Worm (Caenorhabditis elegans) whole organism, dauer: ENCODE measurements around the gene C08H9.15.

Source experiments
- unc-62 ChIP-seq: sonication (generic microtip); optimal IDR thresholded peaks from 2 replicates; lab custom pipeline; 2017; ENCODE audit warnings: missing biosample characterization, missing genetic modification reagents, missing genetic modification characterization

The C08H9.15 gene

ce11 chrII:9868207-9868606 lies 12.8 kb upstream of the C08H9.15 start:
- TF ChIP-seq unc-62 (GFP tag; lab: Kevin White, UChicago) = no peak

DNA sequence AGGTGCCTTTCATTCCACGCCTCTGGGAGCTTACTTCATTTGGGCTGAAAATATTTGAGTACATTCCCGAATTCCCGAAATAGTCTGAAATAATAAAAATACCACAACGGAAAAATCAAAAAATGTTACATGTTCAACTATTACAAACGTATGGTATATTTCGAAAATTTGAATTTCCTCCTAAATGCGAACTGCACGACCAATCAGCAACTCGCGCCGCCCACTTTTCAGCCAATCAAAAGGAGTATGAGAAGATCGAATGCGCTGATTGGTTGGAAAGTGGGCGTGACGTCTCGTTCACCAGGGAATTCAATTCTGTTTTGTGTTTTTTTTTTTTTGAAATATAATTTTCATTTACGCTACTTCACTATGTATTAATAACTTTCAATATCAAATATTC lies 12.3 kb upstream of the C08H9.15 start, which contains the start of gene old-1:
Gene old-1 (minus strand): TSS at position 50 of the 400 bp plus-strand sequence.
- no peak for TF ChIP-seq unc-62 (GFP tag; lab: Kevin White, UChicago)

DNA sequence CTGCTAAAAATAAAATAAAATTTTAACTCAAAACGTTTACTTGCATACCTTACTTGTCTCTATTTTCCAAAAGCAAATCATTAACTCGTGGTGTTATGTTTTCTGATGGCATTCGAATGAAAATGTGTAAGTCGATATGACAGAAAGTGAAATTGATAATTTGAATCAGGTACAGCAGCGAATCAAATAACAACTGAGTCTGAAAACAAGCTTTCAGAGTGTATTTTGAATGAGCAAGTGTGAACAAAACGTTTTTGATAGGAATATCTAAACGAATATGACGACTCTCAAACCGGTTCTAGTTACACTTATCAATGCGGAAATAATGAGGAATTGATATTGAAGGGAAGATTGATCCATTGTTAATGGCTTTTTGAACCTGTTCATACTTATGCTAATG lies 9.9 kb upstream of the C08H9.15 start, which contains the start of gene chil-7:
Gene chil-7 (minus strand): TSS at position 112 of the 400 bp plus-strand sequence.
- no peak for TF ChIP-seq unc-62 (GFP tag; lab: Kevin White, UChicago)

ce11 chrII:9872961-9873360 lies 8.0 kb upstream of the C08H9.15 start, which contains the start of gene chil-8:
Gene chil-8, minus strand, starts transcription at chrII:9873061.
- TF ChIP-seq unc-62 (GFP tag; lab: Kevin White, UChicago) = no peak

- no peak for TF ChIP-seq unc-62 (GFP tag; lab: Kevin White, UChicago)
Observed at ce11 chrII:9874508-9875229, 6.3 kb upstream of the C08H9.15 start, which contains the start of the genes chil-2 and ctsa-3.2. Gene chil-2, minus strand, starts transcription at chrII:9874608. Gene ctsa-3.2, plus strand, starts transcription at chrII:9875179.

DNA sequence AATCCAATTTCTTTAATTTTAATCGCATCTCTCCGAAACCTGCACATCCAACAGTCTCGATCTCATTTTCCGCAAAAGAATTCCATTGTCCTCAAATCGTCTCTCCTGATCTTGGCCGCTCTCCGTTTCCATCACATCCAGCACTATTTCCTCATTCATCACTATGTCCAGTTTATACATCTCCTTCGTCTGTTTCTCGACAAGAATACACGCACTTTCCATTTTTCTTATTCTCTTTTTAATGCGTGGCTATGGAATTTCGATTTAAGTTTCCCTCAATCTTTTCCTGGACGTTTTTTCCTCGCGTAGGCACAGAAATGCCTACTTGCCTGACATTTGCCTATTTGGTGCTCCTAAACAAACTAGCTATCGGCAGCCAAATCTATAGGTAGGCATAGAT lies 1.2 kb upstream of the C08H9.15 start:
- TF ChIP-seq unc-62 (GFP tag; lab: Kevin White, UChicago) = no peak

ce11 chrII:9886216-9886615 lies 5.2 kb downstream of the C08H9.15 start, which contains the start of gene algn-8:
Gene algn-8, minus strand, starts transcription at chrII:9886442.
- no peak for TF ChIP-seq unc-62 (GFP tag; lab: Kevin White, UChicago)

DNA sequence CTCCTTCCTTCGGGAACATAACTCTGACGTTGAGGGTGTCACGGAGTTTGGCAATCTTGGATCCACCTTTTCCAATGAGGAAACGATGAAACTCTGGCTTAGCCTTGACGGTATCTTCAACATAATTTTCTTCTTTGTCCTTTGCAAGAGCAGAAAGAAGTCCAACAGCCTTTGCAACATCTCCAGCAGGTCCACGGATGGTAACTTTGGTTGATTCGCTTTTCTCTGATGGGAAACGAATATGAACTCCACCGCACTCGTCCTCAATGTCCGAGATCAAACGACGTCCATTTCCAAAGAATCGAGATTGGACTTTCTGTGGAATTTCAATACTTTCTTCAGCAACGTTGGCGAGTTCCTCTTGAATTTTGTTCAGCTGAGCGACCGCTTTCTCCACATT lies 7.6 kb downstream of the C08H9.15 start:
- no peak for TF ChIP-seq unc-62 (GFP tag; lab: Kevin White, UChicago)

- no peak for TF ChIP-seq unc-62 (GFP tag; lab: Kevin White, UChicago)
Observed at ce11 chrII:9891031-9891689, 10.2 kb downstream of the C08H9.15 start, which contains the start of gene vgln-1. Gene vgln-1, minus strand, starts transcription at chrII:9891081.

ce11 chrII:9891823-9892222 lies 10.8 kb downstream of the C08H9.15 start:
- no peak for TF ChIP-seq unc-62 (GFP tag; lab: Kevin White, UChicago)

DNA sequence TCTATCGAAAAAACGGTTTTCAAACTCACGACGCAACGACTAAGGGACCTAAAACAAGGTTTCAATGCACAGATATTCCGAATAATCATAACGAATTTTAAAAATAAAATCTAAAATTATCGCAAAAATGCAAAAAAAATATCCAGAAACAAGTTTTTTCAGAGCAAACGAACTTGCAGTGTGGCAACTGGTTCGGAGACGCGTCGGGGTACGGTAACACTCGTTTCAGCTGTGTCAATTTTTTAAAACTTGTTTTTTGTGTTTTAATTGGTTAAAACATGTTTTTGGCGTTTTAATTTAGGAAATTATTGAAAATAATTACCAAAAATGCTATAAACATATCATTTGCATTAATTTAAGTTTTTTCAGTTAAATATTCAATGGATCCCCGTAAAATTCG lies 11.4 kb downstream of the C08H9.15 start, which contains the start of gene C08H9.16:
Gene C08H9.16 (plus strand): TSS at position 370 of the 400 bp plus-strand sequence.
- no peak for TF ChIP-seq unc-62 (GFP tag; lab: Kevin White, UChicago)

ce11 chrII:9894435-9894834 lies 13.4 kb downstream of the C08H9.15 start, which contains the start of gene F26C11.1:
Gene F26C11.1, plus strand, starts transcription at chrII:9894735.
- TF ChIP-seq unc-62 (GFP tag; lab: Kevin White, UChicago) = no peak

DNA sequence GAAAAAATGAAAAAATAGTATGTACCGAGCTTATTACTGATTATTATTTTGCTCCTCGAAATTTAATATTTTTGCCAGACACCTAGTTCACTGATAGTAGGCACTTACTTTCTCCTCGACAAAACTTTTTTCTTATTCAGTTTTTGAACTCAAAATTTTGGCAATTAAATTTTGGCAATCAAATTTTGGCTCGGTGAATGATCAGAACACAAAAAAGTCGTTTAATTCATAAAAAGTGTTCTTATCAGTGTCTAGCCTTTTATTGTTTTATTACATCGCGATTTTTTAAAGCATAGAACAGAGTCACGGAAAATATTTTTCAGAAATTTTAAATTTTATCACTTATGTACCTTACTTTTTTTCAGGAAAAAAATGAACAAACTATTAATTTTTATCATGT lies 14.2 kb downstream of the C08H9.15 start:
- no peak for TF ChIP-seq unc-62 (GFP tag; lab: Kevin White, UChicago)

ce11 chrII:9898744-9899143 lies 17.8 kb downstream of the C08H9.15 start:
- no peak for TF ChIP-seq unc-62 (GFP tag; lab: Kevin White, UChicago)

DNA sequence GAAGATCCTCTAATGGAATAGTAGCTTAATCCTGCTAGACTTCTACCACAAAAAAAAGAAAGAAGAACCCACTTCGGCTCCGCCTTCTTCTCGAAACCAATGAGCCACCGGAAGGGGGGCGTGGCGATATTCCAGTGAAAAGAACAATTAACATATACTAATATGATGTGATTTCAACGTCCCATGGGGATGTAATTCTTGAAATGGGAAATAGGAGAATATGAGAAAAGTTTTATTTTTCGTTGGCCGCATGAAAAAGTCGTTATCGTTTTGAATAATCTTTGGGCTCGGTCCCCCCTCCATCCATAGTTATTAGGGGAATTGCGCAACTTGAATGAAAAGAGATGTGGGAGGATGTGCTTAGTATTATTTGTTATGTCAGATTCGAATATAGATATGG lies 19.3 kb downstream of the C08H9.15 start, which contains the start of gene unc-4:
Gene unc-4 (minus strand): TSS at position 101 of the 400 bp plus-strand sequence.
- no peak for TF ChIP-seq unc-62 (GFP tag; lab: Kevin White, UChicago)

DNA sequence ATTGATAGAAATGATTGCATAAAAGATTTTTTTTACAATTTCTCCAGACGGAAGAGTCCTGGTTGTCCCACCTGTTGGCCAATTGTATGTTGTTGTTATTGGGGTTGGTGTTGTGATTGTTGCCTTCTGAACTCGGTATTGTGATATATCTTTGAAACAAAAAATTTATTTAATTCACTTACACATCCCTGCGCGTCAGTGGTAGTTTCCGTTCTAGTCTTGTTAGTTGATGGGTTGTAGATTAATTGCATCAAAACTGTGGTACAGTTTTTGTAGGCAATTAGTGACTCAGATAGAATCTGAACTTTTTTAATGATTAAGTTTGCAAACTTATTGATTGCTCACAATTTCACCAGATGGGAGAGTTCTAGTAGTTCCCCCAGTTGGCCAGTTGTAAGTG lies 23.5 kb downstream of the C08H9.15 start:
- no peak for TF ChIP-seq unc-62 (GFP tag; lab: Kevin White, UChicago)
